Fruit fly (Drosophila melanogaster) whole organism, embryonic: ENCODE results near the gene CG4291.

Experiments
- Ada2b ChIP-seq: fragments of 200-800 bp; sonication (Bioruptor generic); IDR thresholded peaks from 2 replicates; pipeline ENCODE4 v1.3.6; 2022; ENCODE audit warnings: missing biosample characterization, missing genetic modification characterization
- Atf-2 ChIP-seq: fragments of 200-800 bp; sonication (Bioruptor generic); optimal IDR thresholded peaks from 2 replicates; lab custom pipeline; 2016; ENCODE audit warnings: missing biosample characterization, missing genetic modification characterization
- Blimp-1 ChIP-seq: fragments of 200-800 bp; sonication (Bioruptor generic); optimal IDR thresholded peaks from 3 replicates; lab custom pipeline; 2018; ENCODE audit warnings: missing biosample characterization, missing genetic modification characterization, mild to moderate bottlenecking, moderate library complexity, missing genetic modification reagents
- CG10267 ChIP-seq: fragments of 200-800 bp; sonication (Bioruptor generic); optimal IDR thresholded peaks from 2 replicates; lab custom pipeline; 2018; ENCODE audit warnings: missing biosample characterization, mild to moderate bottlenecking, missing genetic modification characterization, moderate library complexity
- CG10431 ChIP-seq: fragments of 200-800 bp; sonication (Bioruptor generic); optimal IDR thresholded peaks from 3 replicates; lab custom pipeline; 2018; ENCODE audit warnings: missing biosample characterization, mild to moderate bottlenecking, missing genetic modification characterization
- CG10979 ChIP-seq: fragments of 200-800 bp; sonication (Bioruptor generic); optimal IDR thresholded peaks from 2 replicates; lab custom pipeline; 2018; ENCODE audit warnings: missing biosample characterization, mild to moderate bottlenecking, missing genetic modification characterization, moderate library complexity
- CG11247 ChIP-seq: fragments of 200-800 bp; sonication (Bioruptor generic); IDR thresholded peaks from 2 replicates; pipeline ENCODE4 v1.3.6; 2022; ENCODE audit warnings: missing biosample characterization, missing genetic modification characterization
- CG11398 ChIP-seq: fragments of 200-800 bp; sonication (Bioruptor generic); optimal IDR thresholded peaks from 2 replicates; lab custom pipeline; 2016; ENCODE audit warnings: missing biosample characterization, missing genetic modification characterization
- CG12942 ChIP-seq: fragments of 200-800 bp; sonication (Bioruptor generic); optimal IDR thresholded peaks from 3 replicates; lab custom pipeline; 2016; ENCODE audit warnings: missing biosample characterization, missing genetic modification characterization
- CG14441 ChIP-seq: fragments of 200-800 bp; sonication (Bioruptor generic); IDR thresholded peaks from 2 replicates; pipeline ENCODE4 v1.3.6; 2022; ENCODE audit warnings: missing biosample characterization, missing genetic modification characterization
- CG15269 ChIP-seq: fragments of 200-800 bp; sonication (Bioruptor generic); optimal IDR thresholded peaks from 2 replicates; lab custom pipeline; 2018; ENCODE audit warnings: missing biosample characterization, mild to moderate bottlenecking, missing genetic modification characterization, moderate library complexity
- CG15601 ChIP-seq: fragments of 200-800 bp; sonication (Bioruptor generic); optimal IDR thresholded peaks from 3 replicates; lab custom pipeline; 2019; ENCODE audit warnings: missing biosample characterization, mild to moderate bottlenecking, missing genetic modification characterization, moderate library complexity
- CG1603 ChIP-seq: fragments of 200-800 bp; sonication (Bioruptor generic); optimal IDR thresholded peaks from 2 replicates; lab custom pipeline; 2019; ENCODE audit warnings: missing biosample characterization, mild to moderate bottlenecking, missing genetic modification characterization, moderate library complexity
- CG18599 ChIP-seq: fragments of 200-800 bp; sonication (Bioruptor generic); optimal IDR thresholded peaks from 3 replicates; lab custom pipeline; 2017; ENCODE audit warnings: missing biosample characterization, missing genetic modification characterization, mild to moderate bottlenecking, moderate library complexity, missing genetic modification reagents
- CG33213 ChIP-seq: fragments of 200-800 bp; sonication (Bioruptor generic); optimal IDR thresholded peaks from 3 replicates; lab custom pipeline; 2016; ENCODE audit warnings: missing biosample characterization, missing genetic modification characterization
- CG3847 ChIP-seq: fragments of 200-800 bp; sonication (Bioruptor generic); IDR thresholded peaks from 2 replicates; pipeline ENCODE4 v1.3.6; 2022; ENCODE audit warnings: missing biosample characterization, missing genetic modification characterization
- CG4424 ChIP-seq: fragments of 200-800 bp; sonication (Bioruptor generic); optimal IDR thresholded peaks from 3 replicates; lab custom pipeline; 2016; ENCODE audit warnings: missing biosample characterization, missing genetic modification characterization
- CG6272 ChIP-seq: fragments of 200-800 bp; sonication (Bioruptor generic); IDR thresholded peaks from 2 replicates; pipeline ENCODE4 v1.3.6; 2022; ENCODE audit warnings: missing biosample characterization, missing genetic modification characterization
- CG6689 ChIP-seq: fragments of 200-800 bp; sonication (Bioruptor generic); IDR thresholded peaks from 2 replicates; pipeline ENCODE4 v1.3.6; 2022; ENCODE audit warnings: missing biosample characterization, missing genetic modification characterization
- CG6813 ChIP-seq: fragments of 200-800 bp; sonication (Bioruptor generic); optimal IDR thresholded peaks from 2 replicates; lab custom pipeline; 2017; ENCODE audit warnings: missing biosample characterization, missing genetic modification characterization, mild to moderate bottlenecking, moderate library complexity, missing genetic modification reagents
- CrebB ChIP-seq: fragments of 200-800 bp; sonication (Bioruptor generic); optimal IDR thresholded peaks from 3 replicates; lab custom pipeline; 2018; ENCODE audit warnings: missing biosample characterization, mild to moderate bottlenecking, missing genetic modification characterization
- H2.0 ChIP-seq: fragments of 200-800 bp; sonication (Bioruptor generic); IDR thresholded peaks from 2 replicates; pipeline ENCODE4 v1.3.6; 2022; ENCODE audit warnings: missing biosample characterization, missing genetic modification characterization
- HmgZ ChIP-seq: fragments of 200-800 bp; sonication (Bioruptor generic); optimal IDR thresholded peaks from 2 replicates; lab custom pipeline; 2018; ENCODE audit warnings: missing biosample characterization, mild to moderate bottlenecking, missing genetic modification characterization
- Hr51 ChIP-seq, 2 experiments: fragments of 200-800 bp; sonication (Bioruptor generic); optimal IDR thresholded peaks; 2 replicates in 1 of 2; 3 replicates in 1 of 2; lab custom pipeline; 2016 to 2018; ENCODE audit warnings: missing biosample characterization in 2 of 2, missing genetic modification characterization in 2 of 2, mild to moderate bottlenecking in 1 of 2, moderate library complexity in 1 of 2
- Mes4 ChIP-seq: fragments of 200-800 bp; sonication (Bioruptor generic); optimal IDR thresholded peaks from 2 replicates; lab custom pipeline; 2016; ENCODE audit warnings: missing biosample characterization, missing genetic modification characterization
- Nf-YC ChIP-seq: fragments of 200-800 bp; optimal IDR thresholded peaks from 3 replicates; lab custom pipeline; 2019; ENCODE audit warnings: missing biosample characterization, mild to moderate bottlenecking, missing genetic modification characterization, moderate library complexity
- Pdp1 ChIP-seq, 2 experiments: fragments of 200-800 bp; sonication (Bioruptor generic); optimal IDR thresholded peaks; 3 replicates each; lab custom pipeline; 2016; ENCODE audit warnings: missing biosample characterization in 2 of 2, missing genetic modification characterization in 2 of 2, mild to moderate bottlenecking in 1 of 2, moderate library complexity in 1 of 2
- Poxn ChIP-seq: fragments of 200-800 bp; sonication (Bioruptor generic); IDR thresholded peaks from 2 replicates; pipeline ENCODE4 v1.3.6; 2022; ENCODE audit warnings: missing biosample characterization, missing genetic modification characterization
- Rx ChIP-seq: fragments of 200-800 bp; sonication (Bioruptor generic); IDR thresholded peaks from 2 replicates; pipeline ENCODE4 v1.3.6; 2022; ENCODE audit warnings: missing biosample characterization, missing genetic modification characterization
- Sry-β ChIP-seq: fragments of 200-800 bp; sonication (Bioruptor generic); optimal IDR thresholded peaks from 2 replicates; lab custom pipeline; 2018; ENCODE audit warnings: missing biosample characterization, mild to moderate bottlenecking, missing genetic modification characterization, moderate library complexity
- Taf1 ChIP-seq: fragments of 200-800 bp; sonication (Bioruptor generic); IDR thresholded peaks from 2 replicates; pipeline ENCODE4 v1.3.6; 2022; ENCODE audit warnings: missing biosample characterization, missing genetic modification characterization
- Xrp1 ChIP-seq: fragments of 200-800 bp; sonication (Bioruptor generic); IDR thresholded peaks from 2 replicates; pipeline ENCODE4 v1.3.6; 2022; ENCODE audit warnings: missing biosample characterization, missing genetic modification characterization
- crc ChIP-seq: fragments of 200-800 bp; sonication (Bioruptor generic); optimal IDR thresholded peaks from 2 replicates; lab custom pipeline; 2016; ENCODE audit warnings: missing biosample characterization, missing genetic modification characterization
- crol ChIP-seq: fragments of 200-800 bp; sonication (Bioruptor generic); IDR thresholded peaks from 2 replicates; pipeline ENCODE4 v1.3.6; 2022; ENCODE audit warnings: missing biosample characterization, missing genetic modification characterization
- danr ChIP-seq: fragments of 200-800 bp; sonication (Bioruptor generic); IDR thresholded peaks from 2 replicates; pipeline ENCODE4 v1.3.6; 2022; ENCODE audit warnings: missing biosample characterization, missing genetic modification characterization
- dmrt99B ChIP-seq: fragments of 200-800 bp; sonication (Bioruptor generic); optimal IDR thresholded peaks from 2 replicates; lab custom pipeline; 2018; ENCODE audit warnings: missing biosample characterization, mild to moderate bottlenecking, missing genetic modification characterization, moderate library complexity
- en ChIP-seq: fragments of 200-800 bp; sonication (Bioruptor generic); optimal IDR thresholded peaks from 2 replicates; lab custom pipeline; 2016; ENCODE audit warnings: missing biosample characterization, missing genetic modification characterization
- jing ChIP-seq: fragments of 200-800 bp; sonication (Bioruptor generic); optimal IDR thresholded peaks from 2 replicates; lab custom pipeline; 2018; ENCODE audit warnings: missing biosample characterization, mild to moderate bottlenecking, missing genetic modification characterization
- lab ChIP-seq: fragments of 200-800 bp; sonication (Bioruptor generic); optimal IDR thresholded peaks from 3 replicates; lab custom pipeline; 2017; ENCODE audit warnings: missing biosample characterization, missing genetic modification characterization, mild to moderate bottlenecking, moderate library complexity, missing genetic modification reagents
- maf-S ChIP-seq: fragments of 200-800 bp; sonication (Bioruptor generic); optimal IDR thresholded peaks from 2 replicates; lab custom pipeline; 2016; ENCODE audit warnings: missing biosample characterization, missing genetic modification characterization
- mirr ChIP-seq: fragments of 200-800 bp; sonication (Bioruptor generic); optimal IDR thresholded peaks from 3 replicates; lab custom pipeline; 2018; ENCODE audit warnings: missing biosample characterization, mild to moderate bottlenecking, missing genetic modification characterization
- oc ChIP-seq: fragments of 200-800 bp; sonication (Bioruptor generic); optimal IDR thresholded peaks from 2 replicates; lab custom pipeline; 2018; ENCODE audit warnings: missing biosample characterization, mild to moderate bottlenecking, missing genetic modification characterization, moderate library complexity
- odd ChIP-seq: fragments of 200-800 bp; sonication (Bioruptor generic); optimal IDR thresholded peaks from 2 replicates; lab custom pipeline; 2017; ENCODE audit warnings: missing biosample characterization, mild to moderate bottlenecking, missing genetic modification characterization
- pfk ChIP-seq: fragments of 200-800 bp; sonication (Bioruptor generic); optimal IDR thresholded peaks from 2 replicates; lab custom pipeline; 2018; ENCODE audit warnings: missing biosample characterization, mild to moderate bottlenecking, missing genetic modification characterization, moderate library complexity
- pita ChIP-seq: fragments of 200-800 bp; sonication (Bioruptor generic); optimal IDR thresholded peaks from 2 replicates; lab custom pipeline; 2017; ENCODE audit warnings: missing biosample characterization, mild to moderate bottlenecking, missing genetic modification characterization
- pum ChIP-seq: fragments of 200-800 bp; sonication (Bioruptor generic); optimal IDR thresholded peaks from 2 replicates; lab custom pipeline; 2016; ENCODE audit warnings: missing biosample characterization, missing genetic modification characterization
- sim ChIP-seq: fragments of 200-800 bp; sonication (Bioruptor generic); IDR thresholded peaks from 2 replicates; pipeline ENCODE4 v1.3.6; 2022; ENCODE audit warnings: missing biosample characterization, missing genetic modification characterization
- vvl ChIP-seq: fragments of 200-800 bp; sonication (Bioruptor generic); IDR thresholded peaks from 2 replicates; pipeline ENCODE4 v1.3.6; 2022; ENCODE audit warnings: missing biosample characterization, missing genetic modification characterization
- wdn ChIP-seq: fragments of 200-800 bp; sonication (Bioruptor generic); IDR thresholded peaks from 2 replicates; pipeline ENCODE4 v1.3.6; 2022; ENCODE audit warnings: missing biosample characterization, missing genetic modification characterization

The CG4291 gene

DNA sequence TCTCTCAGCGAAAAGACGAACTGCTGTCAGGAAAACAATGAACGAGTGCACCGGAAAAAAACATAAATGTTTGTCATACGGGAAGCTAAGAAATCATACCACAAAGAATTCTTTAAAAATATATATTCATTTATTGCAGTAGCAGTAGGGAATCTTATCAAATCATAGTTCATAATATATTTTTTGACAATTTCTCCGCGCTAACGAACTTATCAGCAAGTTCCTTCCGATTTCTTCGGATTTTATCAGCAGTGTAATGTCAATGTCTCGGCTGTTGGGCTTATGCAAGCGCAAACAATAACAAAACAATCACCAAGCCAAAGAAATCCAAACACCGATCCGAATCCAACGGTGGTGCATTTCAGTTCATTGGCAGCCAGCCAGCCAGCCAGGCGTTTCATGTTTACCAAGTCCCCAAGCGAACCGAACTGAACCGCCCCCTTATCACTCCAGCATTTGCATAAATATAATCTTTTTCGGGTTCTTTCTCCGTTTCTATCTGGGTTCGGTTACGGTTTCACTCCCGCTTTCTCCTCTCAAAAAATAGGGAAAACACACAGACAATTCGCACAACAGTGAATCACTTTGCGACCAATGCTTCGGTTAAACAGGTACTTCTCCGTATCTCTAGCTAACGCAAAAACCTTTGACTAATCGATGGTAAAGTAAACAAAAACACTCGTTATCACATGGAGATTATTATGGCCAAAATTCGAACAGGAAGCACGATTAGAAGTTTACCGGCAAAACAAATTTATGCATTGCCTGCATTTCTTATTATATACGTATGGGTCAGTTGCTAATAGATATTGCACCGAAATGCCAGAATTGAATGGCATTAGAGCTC is 24.8 kb downstream of the CG4291 start (continued):
- TF ChIP-seq Xrp1 (GFP tag; lab: Robert Waterston, UW) = peak; percentile 60; the same call in 1 of the 2 replicates
- peak; percentile 27 for TF ChIP-seq CG15601 (tag; lab: Kevin White, UChicago)
- TF ChIP-seq CG33213 (GFP tag; lab: Kevin White, UChicago) = no peak
- peak; percentile 47 for TF ChIP-seq Atf-2 (GFP tag; lab: Kevin White, UChicago)
- TF ChIP-seq Blimp-1 (GFP tag; lab: Kevin White, UChicago) = peak; percentile 56
- no peak for TF ChIP-seq CG14441
- peak in 1 of 2 experiments; percentile 87 for TF ChIP-seq Pdp1 (GFP tag; optimal IDR thresholded peaks at IDR 0.05; lab: Kevin White, UChicago)
- TF ChIP-seq CG12942 (GFP tag; lab: Kevin White, UChicago) = peak; percentile 47
- TF ChIP-seq CG1603 (tag; lab: Kevin White, UChicago) = peak; percentile 72
- TF ChIP-seq H2.0 = no peak
- TF ChIP-seq crol (GFP tag; lab: Robert Waterston, UW) = no peak
- TF ChIP-seq sim = no peak
- no peak for TF ChIP-seq Nf-YC (tag; lab: Kevin White, UChicago)
- no peak for TF ChIP-seq pita (GFP tag; lab: Kevin White, UChicago)
- peak; percentile 66 for TF ChIP-seq CG10979 (tag; lab: Kevin White, UChicago)
- TF ChIP-seq en = no peak
- no peak for TF ChIP-seq Taf1
- no peak for TF ChIP-seq maf-S
- peak; percentile 29 for TF ChIP-seq odd (GFP tag; lab: Kevin White, UChicago)
- peak; percentile 31; the same call in 1 of the 2 replicates for TF ChIP-seq vvl (GFP tag; lab: Robert Waterston, UW)
- no peak for TF ChIP-seq Hr51 (GFP tag; optimal IDR thresholded peaks at IDR 0.05; lab: Kevin White, UChicago)
- no peak for TF ChIP-seq Sry-β
- peak; percentile 30 for TF ChIP-seq CG4424 (GFP tag; lab: Kevin White, UChicago)
- TF ChIP-seq CG10267 (tag; lab: Kevin White, UChicago) = peak; percentile 49
- no peak for TF ChIP-seq crc (GFP tag; lab: Kevin White, UChicago)
- TF ChIP-seq pum = no peak
- no peak for TF ChIP-seq CG3847 (GFP tag; lab: Robert Waterston, UW)
- no peak for TF ChIP-seq pfk (GFP tag; lab: Kevin White, UChicago)
- TF ChIP-seq HmgZ (tag; lab: Kevin White, UChicago) = no peak
- TF ChIP-seq CG11247 (GFP tag; lab: Robert Waterston, UW) = no peak
- TF ChIP-seq CrebB (tag; lab: Kevin White, UChicago) = no peak
- TF ChIP-seq danr = no peak
- TF ChIP-seq CG6689 (GFP tag; lab: Robert Waterston, UW) = 0 out of 2 replicates have a peak, but pooled peaks have one; percentile 4
- no peak for TF ChIP-seq CG18599
- TF ChIP-seq mirr (GFP tag; lab: Kevin White, UChicago) = no peak
- TF ChIP-seq lab (GFP tag; lab: Kevin White, UChicago) = no peak
- no peak for TF ChIP-seq jing
- no peak for TF ChIP-seq Rx (GFP tag; lab: Robert Waterston, UW)
- no peak for TF ChIP-seq Poxn
- TF ChIP-seq oc (tag; lab: Kevin White, UChicago) = peak; percentile 57
- no peak for TF ChIP-seq CG11398 (GFP tag; lab: Kevin White, UChicago)
- no peak for TF ChIP-seq Ada2b (GFP tag; lab: Robert Waterston, UW)
- TF ChIP-seq CG15269 (tag; lab: Kevin White, UChicago) = peak; percentile 39
- TF ChIP-seq CG6813 (GFP tag; lab: Kevin White, UChicago) = no peak
- peak; percentile 24 for TF ChIP-seq CG10431 (GFP tag; lab: Kevin White, UChicago)
- TF ChIP-seq CG6272 (GFP tag; lab: Robert Waterston, UW) = no peak
- TF ChIP-seq wdn (GFP tag; lab: Robert Waterston, UW) = no peak
- TF ChIP-seq dmrt99B = peak; percentile 70
- TF ChIP-seq Mes4 (GFP tag; lab: Kevin White, UChicago) = peak; percentile 18
